Worm (Caenorhabditis elegans): ENCODE data around the gene F46H6.5.

DNA sequence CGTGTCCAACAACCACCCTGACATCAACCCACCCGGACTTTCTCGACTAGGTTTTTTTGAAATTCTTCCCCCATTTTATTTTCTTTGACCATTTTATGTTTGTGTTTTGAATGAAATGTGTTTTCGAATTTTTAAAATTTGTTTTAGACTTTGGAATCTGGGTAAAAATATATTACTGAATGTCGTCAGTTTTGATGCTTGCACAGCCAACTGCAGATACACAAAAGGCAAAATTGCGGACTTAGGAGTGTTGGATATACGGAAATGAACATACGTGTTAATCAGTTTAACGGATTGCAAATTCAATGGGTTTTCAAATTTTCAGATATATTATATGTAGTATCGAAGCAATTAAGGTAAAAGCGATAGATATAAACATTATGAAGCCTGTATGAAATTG is 24.8 kb upstream of the F46H6.5 start:
- no peak for TF ChIP-seq mdl-1 (tag; optimal IDR thresholded peaks at IDR 0.05)
- TF ChIP-seq fos-1 (tag; optimal IDR thresholded peaks at IDR 0.05), result no peak
- TF ChIP-seq nhr-28 (tag; optimal IDR thresholded peaks at IDR 0.05), result no peak
- TF ChIP-seq nhr-76 (tag; optimal IDR thresholded peaks at IDR 0.05), result no peak
- no peak for TF ChIP-seq arid-1 (GFP tag; conservative IDR thresholded peaks at IDR 0.05)
- TF ChIP-seq aha-1 (tag), result no peak
- TF ChIP-seq ztf-7 (tag; optimal IDR thresholded peaks at IDR 0.05), result no peak
- no peak for TF ChIP-seq nhr-48 (tag; optimal IDR thresholded peaks at IDR 0.05)
- TF ChIP-seq Y5F2A.4 (GFP tag; optimal IDR thresholded peaks at IDR 0.05), result no peak
- no peak for TF ChIP-seq unc-62 (GFP tag; optimal IDR thresholded peaks at IDR 0.05 in 1 of 2)
- no peak for TF ChIP-seq unc-62 (tag; optimal IDR thresholded peaks at IDR 0.05)
- TF ChIP-seq ztf-11 (tag; optimal IDR thresholded peaks at IDR 0.05), result no peak

All from whole organism, L4 larva.